Fruit fly (Drosophila melanogaster): ENCODE measurements around the gene eIF2D.

eIF2D gene

dm6 chr3R:29112398-29113150 lies 39.0 kb downstream of the eIF2D start, which contains the start of the genes alpha-Man-Ib and Pdhb (continued):
- TF ChIP-seq CG12769 (tag; optimal IDR thresholded peaks at IDR 0.05): no peak
- TF ChIP-seq tio (GFP tag; optimal IDR thresholded peaks at IDR 0.05): no peak
- peak; percentile 32; the same call in 1 of the 2 replicates for TF ChIP-seq gt (GFP tag; IDR thresholded peaks at IDR 0.05)
- no peak for TF ChIP-seq CG8089 (GFP tag; optimal IDR thresholded peaks at IDR 0.05)
- TF ChIP-seq CG4404 (GFP tag; IDR thresholded peaks at IDR 0.05): peak; percentile 83
- 0 out of 3 replicates have a peak, but pooled peaks have one; percentile 40 for TF ChIP-seq CG3726 (GFP tag; IDR thresholded peaks at IDR 0.05)
- 0 out of 2 replicates have a peak, but pooled peaks have one; percentile 45 for TF ChIP-seq Nf-YA (GFP tag; IDR thresholded peaks at IDR 0.05)
- no peak for TF ChIP-seq CG6791 (GFP tag; IDR thresholded peaks at IDR 0.05; ENCODE audit: partially characterized antibody)
- peak; percentile 69 for TF ChIP-seq CG13123 (GFP tag; optimal IDR thresholded peaks at IDR 0.05)
- TF ChIP-seq Six4 (GFP tag; optimal IDR thresholded peaks at IDR 0.05): peak; percentile 41
- TF ChIP-seq Pdp1 (GFP tag; optimal IDR thresholded peaks at IDR 0.05): peak in 1 of 2 experiments; percentile 55
- peak; percentile 72 for TF ChIP-seq PHDP (tag; optimal IDR thresholded peaks at IDR 0.05)
- TF ChIP-seq nmo (GFP tag; optimal IDR thresholded peaks at IDR 0.05): peak; percentile 92
- no peak for TF ChIP-seq Bteb2 (GFP tag; optimal IDR thresholded peaks at IDR 0.05)
- peak; percentile 5 for TF ChIP-seq CG6654 (GFP tag; optimal IDR thresholded peaks at IDR 0.05)
- peak; percentile 48 for TF ChIP-seq MTF-1 (GFP tag; optimal IDR thresholded peaks at IDR 0.05; ENCODE audit: borderline replicate concordance)
- peak; percentile 83 for TF ChIP-seq CG15514 (GFP tag; optimal IDR thresholded peaks at IDR 0.05)
- TF ChIP-seq Nf-YC (tag; optimal IDR thresholded peaks at IDR 0.05): peak; percentile 75
- TF ChIP-seq CG11093 (GFP tag; IDR thresholded peaks at IDR 0.05): peak; percentile 63; the same call in 1 of the 3 replicates
- TF ChIP-seq CG1832 (GFP tag; optimal IDR thresholded peaks at IDR 0.05): no peak
- peak; percentile 40 for TF ChIP-seq Myb (GFP tag; optimal IDR thresholded peaks at IDR 0.05)
- TF ChIP-seq Hr39 (optimal IDR thresholded peaks at IDR 0.05): no peak
- TF ChIP-seq CG13287 (GFP tag; IDR thresholded peaks at IDR 0.05; ENCODE audit: partially characterized antibody): peak; percentile 56
- TF ChIP-seq Awh (GFP tag; IDR thresholded peaks at IDR 0.05): peak; percentile 43; the same call in 1 of the 2 replicates
- peak; percentile 61 for TF ChIP-seq Ets97D (GFP tag; optimal IDR thresholded peaks at IDR 0.05)
- peak; percentile 71 for TF ChIP-seq CG14014 (GFP tag; IDR thresholded peaks at IDR 0.05)
- TF ChIP-seq sim (GFP tag; IDR thresholded peaks at IDR 0.05): no peak
- TF ChIP-seq Dref (GFP tag; IDR thresholded peaks at IDR 0.05): peak; percentile 51
- peak; percentile 87 for TF ChIP-seq CG34422 (GFP tag; IDR thresholded peaks at IDR 0.05)
- TF ChIP-seq Taf1 (GFP tag; IDR thresholded peaks at IDR 0.05): peak; percentile 58
- no peak for TF ChIP-seq fru (optimal IDR thresholded peaks at IDR 0.05)
- no peak for TF ChIP-seq br (optimal IDR thresholded peaks at IDR 0.05)
- peak; percentile 19 for TF ChIP-seq NC2β (GFP tag; optimal IDR thresholded peaks at IDR 0.05)
- peak; percentile 56 for TF ChIP-seq Antp (GFP tag; optimal IDR thresholded peaks at IDR 0.05)
- TF ChIP-seq HLH3B (GFP tag; IDR thresholded peaks at IDR 0.05): peak; percentile 70; the same call in 1 of the 2 replicates
- TF ChIP-seq CG13894 (tag; optimal IDR thresholded peaks at IDR 0.05): no peak
- peak in 1 of 2 experiments; percentile 13 for TF ChIP-seq Hr78 (GFP tag; optimal IDR thresholded peaks at IDR 0.05)
- TF ChIP-seq lmd (GFP tag; IDR thresholded peaks at IDR 0.05): peak; percentile 82
- TF ChIP-seq lov (optimal IDR thresholded peaks at IDR 0.05): no peak
- peak; percentile 77; the same call in 1 of the 3 replicates for TF ChIP-seq lov (GFP tag; IDR thresholded peaks at IDR 0.05)
- peak; percentile 75 for TF ChIP-seq hkb (optimal IDR thresholded peaks at IDR 0.05)
- TF ChIP-seq hkb (GFP tag; IDR thresholded peaks at IDR 0.05): peak; percentile 69
- peak; percentile 95 for TF ChIP-seq sens (GFP tag)
- TF ChIP-seq nerfin-2 (GFP tag; IDR thresholded peaks at IDR 0.05; ENCODE audit: partially characterized antibody): no peak
- peak; percentile 36; the same call in 1 of the 2 replicates for TF ChIP-seq rib (GFP tag; IDR thresholded peaks at IDR 0.05)
- no peak for TF ChIP-seq crc (GFP tag; optimal IDR thresholded peaks at IDR 0.05)
- TF ChIP-seq aop (GFP tag; IDR thresholded peaks at IDR 0.05): no peak
- TF ChIP-seq ftz-f1 (GFP tag; optimal IDR thresholded peaks at IDR 0.05): no peak
- TF ChIP-seq Oaz (GFP tag; IDR thresholded peaks at IDR 0.05): peak; percentile 59; the same call in 1 of the 2 replicates
- TF ChIP-seq z (GFP tag; IDR thresholded peaks at IDR 0.05): no peak
- no peak for TF ChIP-seq Hey (tag; optimal IDR thresholded peaks at IDR 0.05)

Data from whole organism, embryonic.